Worm (Caenorhabditis elegans): Measurements from ENCODE around the gene K09A9.6.

DNA sequence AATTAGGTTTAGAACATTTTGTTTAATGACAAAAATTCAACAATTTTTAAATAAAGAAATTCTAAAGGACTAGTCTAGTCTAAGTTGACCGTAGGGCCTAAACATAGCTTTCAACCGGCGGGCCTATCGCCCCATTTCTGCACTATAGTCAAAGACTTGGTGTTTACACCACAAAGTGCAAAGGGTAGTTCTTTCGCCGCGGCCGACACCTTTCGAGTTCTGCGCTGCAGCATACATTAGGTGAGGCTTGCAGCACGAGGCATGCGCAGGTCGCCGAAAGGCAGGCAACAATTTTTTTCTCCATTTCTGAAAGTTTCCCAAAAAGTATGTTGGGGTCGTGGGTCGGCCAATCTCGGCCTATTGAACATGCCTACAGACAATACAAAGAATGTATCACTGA, 48.6 kb upstream of the K09A9.6 start:
- no peak for TF ChIP-seq ceh-48 (tag; optimal IDR thresholded peaks at IDR 0.05)
- TF ChIP-seq unc-42 (tag; optimal IDR thresholded peaks at IDR 0.05): no peak
- TF ChIP-seq eyg-1 (tag; optimal IDR thresholded peaks at IDR 0.05): no peak
- TF ChIP-seq dve-1 (tag; optimal IDR thresholded peaks at IDR 0.05): no peak
- no peak for TF ChIP-seq unc-3 (GFP tag; conservative IDR thresholded peaks at IDR 0.05)
- TF ChIP-seq unc-3 (tag; optimal IDR thresholded peaks at IDR 0.05): no peak
- no peak for TF ChIP-seq nhr-11 (tag; optimal IDR thresholded peaks at IDR 0.05)
- TF ChIP-seq npax-4 (tag; optimal IDR thresholded peaks at IDR 0.05): no peak
- TF ChIP-seq pqm-1 (tag; optimal IDR thresholded peaks at IDR 0.05): no peak
- TF ChIP-seq hlh-8 (tag; optimal IDR thresholded peaks at IDR 0.05): no peak
- TF ChIP-seq ref-2 (tag; optimal IDR thresholded peaks at IDR 0.05): no peak
- no peak for TF ChIP-seq pax-1 (tag; optimal IDR thresholded peaks at IDR 0.05)
- no peak for TF ChIP-seq zip-5 (tag; optimal IDR thresholded peaks at IDR 0.05)
